Fruit fly (Drosophila melanogaster) whole organism, embryonic: Measurements from ENCODE around the gene Atg5.

Source experiments
- ATbp ChIP-seq: fragments of 200-800 bp; sonication (Bioruptor generic); optimal IDR thresholded peaks from 2 replicates; lab custom pipeline; 2017; ENCODE audit warnings: missing biosample characterization, mild to moderate bottlenecking, missing genetic modification characterization, missing genetic modification reagents
- Atf-2 ChIP-seq: fragments of 200-800 bp; sonication (Bioruptor generic); optimal IDR thresholded peaks from 2 replicates; lab custom pipeline; 2016; ENCODE audit warnings: missing biosample characterization, missing genetic modification characterization
- CG10267 ChIP-seq: fragments of 200-800 bp; sonication (Bioruptor generic); optimal IDR thresholded peaks from 2 replicates; lab custom pipeline; 2018; ENCODE audit warnings: missing biosample characterization, mild to moderate bottlenecking, missing genetic modification characterization, moderate library complexity
- CG10274 ChIP-seq: fragments of 200-800 bp; sonication (Bioruptor generic); optimal IDR thresholded peaks from 3 replicates; lab custom pipeline; 2017; ENCODE audit warnings: missing biosample characterization, mild to moderate bottlenecking, missing genetic modification characterization
- CG12236 ChIP-seq: fragments of 200-800 bp; sonication (Bioruptor generic); optimal IDR thresholded peaks from 2 replicates; lab custom pipeline; 2016; ENCODE audit warnings: missing biosample characterization, missing genetic modification characterization
- CG14014 ChIP-seq: fragments of 200-800 bp; sonication (Bioruptor generic); IDR thresholded peaks from 2 replicates; pipeline ENCODE4 v1.3.6; 2022; ENCODE audit warnings: missing biosample characterization, missing genetic modification characterization
- CG14710 ChIP-seq: fragments of 200-800 bp; sonication (Bioruptor generic); optimal IDR thresholded peaks from 3 replicates; lab custom pipeline; 2019; ENCODE audit warnings: missing biosample characterization, mild to moderate bottlenecking, missing genetic modification characterization, moderate library complexity
- CG15601 ChIP-seq: fragments of 200-800 bp; sonication (Bioruptor generic); optimal IDR thresholded peaks from 3 replicates; lab custom pipeline; 2019; ENCODE audit warnings: missing biosample characterization, mild to moderate bottlenecking, missing genetic modification characterization, moderate library complexity
- CG18599 ChIP-seq: fragments of 200-800 bp; sonication (Bioruptor generic); optimal IDR thresholded peaks from 3 replicates; lab custom pipeline; 2017; ENCODE audit warnings: missing biosample characterization, missing genetic modification characterization, mild to moderate bottlenecking, moderate library complexity, missing genetic modification reagents
- CG30431 ChIP-seq: fragments of 200-800 bp; sonication (Bioruptor generic); optimal IDR thresholded peaks from 2 replicates; lab custom pipeline; 2017; ENCODE audit warnings: missing biosample characterization, missing genetic modification characterization
- CG32767 ChIP-seq: fragments of 200-800 bp; sonication (Bioruptor generic); IDR thresholded peaks from 2 replicates; pipeline ENCODE4 v1.3.6; 2022; ENCODE audit warnings: missing biosample characterization, missing genetic modification characterization
- CG3281 ChIP-seq: fragments of 200-800 bp; sonication (Bioruptor generic); optimal IDR thresholded peaks from 3 replicates; lab custom pipeline; 2017; ENCODE audit warnings: missing biosample characterization, mild to moderate bottlenecking, missing genetic modification characterization
- CG4424 ChIP-seq: fragments of 200-800 bp; sonication (Bioruptor generic); optimal IDR thresholded peaks from 3 replicates; lab custom pipeline; 2016; ENCODE audit warnings: missing biosample characterization, missing genetic modification characterization
- CG6175 ChIP-seq: fragments of 200-800 bp; sonication (Bioruptor generic); IDR thresholded peaks from 3 replicates; pipeline ENCODE4 v1.3.6; 2022; ENCODE audit warnings: missing biosample characterization, missing genetic modification characterization
- CG6272 ChIP-seq: fragments of 200-800 bp; sonication (Bioruptor generic); IDR thresholded peaks from 2 replicates; pipeline ENCODE4 v1.3.6; 2022; ENCODE audit warnings: missing biosample characterization, missing genetic modification characterization
- CG6689 ChIP-seq: fragments of 200-800 bp; sonication (Bioruptor generic); IDR thresholded peaks from 2 replicates; pipeline ENCODE4 v1.3.6; 2022; ENCODE audit warnings: missing biosample characterization, missing genetic modification characterization
- CG7271 ChIP-seq: fragments of 200-800 bp; sonication (Bioruptor generic); optimal IDR thresholded peaks from 2 replicates; lab custom pipeline; 2018; ENCODE audit warnings: missing biosample characterization, mild to moderate bottlenecking, missing genetic modification characterization, moderate library complexity
- Camta ChIP-seq: fragments of 200-800 bp; sonication (Bioruptor generic); optimal IDR thresholded peaks from 2 replicates; lab custom pipeline; 2016; ENCODE audit warnings: missing biosample characterization, missing genetic modification characterization
- Deaf1 ChIP-seq: fragments of 200-800 bp; optimal IDR thresholded peaks from 3 replicates; lab custom pipeline; 2019; ENCODE audit warnings: missing biosample characterization, mild to moderate bottlenecking, missing genetic modification characterization, moderate library complexity
- E2f1 ChIP-seq: fragments of 200-800 bp; sonication (Bioruptor generic); IDR thresholded peaks from 2 replicates; pipeline ENCODE4 v1.3.6; 2022; ENCODE audit warnings: missing biosample characterization, missing genetic modification characterization
- Eip74EF ChIP-seq, 2 experiments: fragments of 200-800 bp in 1 of 2; fragments of >200 bp in 1 of 2; sonication (Bioruptor generic) in 1 of 2; optimal IDR thresholded peaks; 2 replicates each; lab custom pipeline; 2017 to 2019; ENCODE audit warnings: missing biosample characterization in 2 of 2, missing genetic modification characterization in 2 of 2, mild to moderate bottlenecking in 1 of 2, moderate library complexity in 1 of 2
- Ets65A ChIP-seq: fragments of 200-800 bp; sonication (Bioruptor generic); peaks from one replicate; lab custom pipeline; 2016; ENCODE audit warnings: missing biosample characterization, missing genetic modification characterization
- H15 ChIP-seq: fragments of 200-800 bp; sonication (Bioruptor generic); IDR thresholded peaks from 3 replicates; pipeline ENCODE4 v1.3.6; 2022; ENCODE audit warnings: missing biosample characterization, missing genetic modification characterization
- Hmr ChIP-seq: fragments of 200-800 bp; sonication (Bioruptor generic); optimal IDR thresholded peaks from 3 replicates; lab custom pipeline; 2017; ENCODE audit warnings: mild to moderate bottlenecking, missing biosample characterization, missing genetic modification reagents, missing genetic modification characterization
- Med ChIP-seq: fragments of 200-800 bp; sonication (Bioruptor generic); peaks from one replicate; lab custom pipeline; 2016; ENCODE audit warnings: missing biosample characterization, missing genetic modification characterization, mild to moderate bottlenecking, inconsistent platforms, moderate library complexity
- Myb ChIP-seq: fragments of 200-800 bp; sonication (Bioruptor generic); optimal IDR thresholded peaks from 2 replicates; lab custom pipeline; 2016; ENCODE audit warnings: missing biosample characterization, missing genetic modification characterization
- Scr ChIP-seq: fragments of 200-800 bp; sonication (Bioruptor generic); IDR thresholded peaks from 2 replicates; pipeline ENCODE4 v1.3.6; 2022; ENCODE audit warnings: missing biosample characterization, missing genetic modification characterization; ENCODE audit not compliant: partially characterized antibody
- Sox100B ChIP-seq: fragments of 200-800 bp; sonication (Bioruptor generic); optimal IDR thresholded peaks from 3 replicates; lab custom pipeline; 2018; ENCODE audit warnings: missing biosample characterization, mild to moderate bottlenecking, missing genetic modification characterization
- Sox102F ChIP-seq: fragments of 200-800 bp; sonication (Bioruptor generic); optimal IDR thresholded peaks from 2 replicates; lab custom pipeline; 2018; ENCODE audit warnings: missing biosample characterization, mild to moderate bottlenecking, missing genetic modification characterization, moderate library complexity
- YL-1 ChIP-seq: fragments of 200-800 bp; sonication (Bioruptor generic); optimal IDR thresholded peaks from 3 replicates; lab custom pipeline; 2017; ENCODE audit warnings: missing biosample characterization, mild to moderate bottlenecking, missing genetic modification characterization
- ash1 ChIP-seq: fragments of 200-800 bp; sonication (Bioruptor generic); optimal IDR thresholded peaks from 2 replicates; lab custom pipeline; 2018; ENCODE audit warnings: missing biosample characterization, mild to moderate bottlenecking, missing genetic modification characterization
- bab2 ChIP-seq: fragments of 200-800 bp; sonication (Bioruptor generic); optimal IDR thresholded peaks from 2 replicates; lab custom pipeline; 2016; ENCODE audit warnings: missing biosample characterization, missing genetic modification characterization
- cg ChIP-seq: fragments of 200-800 bp; sonication (Bioruptor generic); optimal IDR thresholded peaks from 3 replicates; lab custom pipeline; 2019; ENCODE audit warnings: missing biosample characterization, mild to moderate bottlenecking, missing genetic modification characterization, moderate library complexity
- crc ChIP-seq: fragments of 200-800 bp; sonication (Bioruptor generic); optimal IDR thresholded peaks from 2 replicates; lab custom pipeline; 2016; ENCODE audit warnings: missing biosample characterization, missing genetic modification characterization
- dpn ChIP-seq, 2 experiments: fragments of 200-800 bp; sonication (Bioruptor generic); optimal IDR thresholded peaks; 3 replicates each; lab custom pipeline; 2016; ENCODE audit warnings: missing biosample characterization in 2 of 2, missing genetic modification characterization in 2 of 2
- ind ChIP-seq: fragments of 200-800 bp; sonication (Bioruptor generic); optimal IDR thresholded peaks from 3 replicates; lab custom pipeline; 2016; ENCODE audit warnings: missing biosample characterization, missing genetic modification characterization
- mirr ChIP-seq: fragments of 200-800 bp; sonication (Bioruptor generic); optimal IDR thresholded peaks from 3 replicates; lab custom pipeline; 2018; ENCODE audit warnings: missing biosample characterization, mild to moderate bottlenecking, missing genetic modification characterization
- onecut ChIP-seq: fragments of 200-800 bp; sonication (Bioruptor generic); IDR thresholded peaks from 2 replicates; pipeline ENCODE4 v1.3.6; 2022; ENCODE audit warnings: missing biosample characterization, missing genetic modification characterization
- org-1 ChIP-seq: fragments of 200-800 bp; sonication (Bioruptor generic); optimal IDR thresholded peaks from 2 replicates; lab custom pipeline; 2017; ENCODE audit warnings: missing biosample characterization, missing genetic modification characterization
- pho ChIP-seq: fragments of 200-800 bp; sonication (Bioruptor generic); optimal IDR thresholded peaks from 2 replicates; lab custom pipeline; 2016; ENCODE audit warnings: missing biosample characterization, missing genetic modification characterization
- sisA ChIP-seq: fragments of 200-800 bp; sonication (Bioruptor generic); IDR thresholded peaks from 2 replicates; pipeline ENCODE4 v1.3.6; 2022; ENCODE audit warnings: missing biosample characterization, missing genetic modification characterization
- slbo ChIP-seq: fragments of 200-800 bp; sonication (Bioruptor generic); IDR thresholded peaks from 2 replicates; pipeline ENCODE4 v1.3.6; 2022; ENCODE audit warnings: missing biosample characterization, missing genetic modification characterization
- sna ChIP-seq: fragments of 200-800 bp; sonication (Bioruptor generic); IDR thresholded peaks from 2 replicates; pipeline ENCODE4 v1.3.6; 2022; ENCODE audit warnings: missing biosample characterization, missing genetic modification characterization; ENCODE audit not compliant: partially characterized antibody
- tgo ChIP-seq: fragments of 200-800 bp; sonication (Bioruptor generic); IDR thresholded peaks from 3 replicates; pipeline ENCODE4 v1.3.6; 2022; ENCODE audit warnings: missing biosample characterization, missing genetic modification characterization
- unpg ChIP-seq: fragments of 200-800 bp; sonication (Bioruptor generic); optimal IDR thresholded peaks from 3 replicates; lab custom pipeline; 2018; ENCODE audit warnings: missing biosample characterization, mild to moderate bottlenecking, missing genetic modification characterization, moderate library complexity
- z ChIP-seq: fragments of 200-800 bp; sonication (Bioruptor generic); IDR thresholded peaks from 3 replicates; pipeline ENCODE4 v1.3.6; 2022; ENCODE audit warnings: missing biosample characterization, missing genetic modification characterization
- zen ChIP-seq: fragments of 200-800 bp; sonication (Bioruptor generic); optimal IDR thresholded peaks from 3 replicates; lab custom pipeline; 2018; ENCODE audit warnings: missing biosample characterization, mild to moderate bottlenecking, missing genetic modification characterization, moderate library complexity

Gene Atg5

DNA sequence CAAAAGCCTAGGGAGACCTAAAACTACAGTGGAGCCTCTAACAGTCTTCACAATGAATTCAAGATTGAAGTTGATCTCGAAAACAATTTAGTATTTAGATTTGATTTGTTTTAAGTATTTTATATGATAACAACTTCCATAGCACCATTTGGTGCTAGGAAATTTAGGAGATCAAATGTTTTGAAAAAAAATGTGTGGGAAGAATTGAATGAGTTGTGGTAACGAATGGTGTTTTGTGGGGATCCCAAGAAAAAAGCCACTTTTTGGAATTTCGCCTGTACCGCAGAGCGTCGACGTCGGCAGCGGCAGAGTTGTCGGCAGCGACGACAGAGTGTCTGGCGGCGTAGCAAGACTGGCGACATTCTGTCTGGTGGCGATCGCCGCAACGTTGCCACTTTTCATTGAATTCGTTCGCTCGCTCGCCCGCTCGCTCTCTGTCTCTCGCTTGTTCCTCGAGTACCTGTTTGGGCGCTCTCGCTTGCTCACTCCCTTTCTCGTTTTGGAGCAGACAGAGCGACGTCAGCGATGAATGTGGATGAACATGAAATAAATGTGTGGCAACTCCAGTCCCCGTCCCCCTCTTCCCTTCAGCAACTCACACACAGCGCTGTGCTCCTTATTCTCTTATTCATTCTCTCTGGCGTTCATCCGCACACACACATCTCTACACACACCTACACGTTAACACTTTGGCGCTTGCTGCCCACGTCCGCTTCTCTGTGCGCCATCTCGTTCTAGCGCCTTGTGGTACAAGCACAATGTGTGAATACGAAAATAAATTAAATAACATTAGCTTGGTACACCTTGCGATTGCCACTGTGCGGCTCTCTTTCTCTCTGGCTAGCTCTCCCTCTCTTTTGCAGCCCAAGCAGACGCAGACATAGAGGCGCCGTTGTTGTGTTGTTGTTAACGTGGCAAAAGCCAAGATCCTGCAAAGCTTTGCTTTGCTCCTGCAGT lies 23.9 kb downstream of the Atg5 start (continued):
- TF ChIP-seq dpn (GFP tag; optimal IDR thresholded peaks at IDR 0.05; lab: Kevin White, UChicago) (peak; percentile 27 to 33), ATbp (GFP tag; lab: Kevin White, UChicago) (peak; percentile 12), onecut (GFP tag; lab: Robert Waterston, UW) (peak; percentile 47; the same call in 1 of the 2 replicates), mirr (GFP tag; lab: Kevin White, UChicago) (peak; percentile 35), cg (GFP tag; lab: Kevin White, UChicago) (peak; percentile 92), Sox102F (peak; percentile 69), Med (GFP tag; lab: Kevin White, UChicago) (peak; percentile 97), CG6175 (GFP tag; lab: Robert Waterston, UW) (peak; percentile 99), unpg (GFP tag; lab: Kevin White, UChicago) (peak; percentile 44), zen (tag; lab: Kevin White, UChicago) (no peak), H15 (peak; percentile 26; the same call in 1 of the 3 replicates), CG15601 (peak; percentile 21), tgo (GFP tag; lab: Robert Waterston, UW) (peak; percentile 36; the same call in 1 of the 3 replicates), CG12236 (GFP tag; lab: Kevin White, UChicago) (peak; percentile 74), CG14014 (GFP tag; lab: Robert Waterston, UW) (peak; percentile 41; the same call in 1 of the 2 replicates), CG10267 (tag; lab: Kevin White, UChicago) (peak; percentile 15), Atf-2 (GFP tag; lab: Kevin White, UChicago) (peak; percentile 16), E2f1 (GFP tag; lab: Robert Waterston, UW) (peak; percentile 45), Deaf1 (tag; lab: Kevin White, UChicago) (peak; percentile 25), CG7271 (tag; lab: Kevin White, UChicago) (no peak), CG14710 (tag; lab: Kevin White, UChicago) (no peak), Hmr (GFP tag; lab: Kevin White, UChicago) (peak; percentile 48), ash1 (GFP tag; lab: Kevin White, UChicago) (no peak), Scr (GFP tag; lab: Robert Waterston, UW) (no peak), CG6689 (GFP tag; lab: Robert Waterston, UW) (peak; percentile 43; the same call in 1 of the 2 replicates), org-1 (GFP tag; lab: Kevin White, UChicago) (peak; percentile 37), CG32767 (GFP tag; lab: Robert Waterston, UW) (no peak), pho (GFP tag; lab: Kevin White, UChicago) (peak; percentile 19), Camta (GFP tag; lab: Kevin White, UChicago) (no peak), Myb (GFP tag; lab: Kevin White, UChicago) (peak; percentile 2), CG6272 (GFP tag; lab: Robert Waterston, UW) (0 out of 2 replicates have a peak, but pooled peaks have one; percentile 7), Sox100B (GFP tag; lab: Kevin White, UChicago) (peak; percentile 51), CG3281 (GFP tag; lab: Kevin White, UChicago) (peak; percentile 67), bab2 (GFP tag; lab: Kevin White, UChicago) (peak; percentile 13), sna (GFP tag; lab: Robert Waterston, UW) (peak; percentile 30; the same call in 1 of the 2 replicates), Eip74EF (GFP tag; optimal IDR thresholded peaks at IDR 0.05; lab: Kevin White, UChicago) (peak in 1 of 2 experiments; percentile 19), slbo (GFP tag; lab: Robert Waterston, UW) (peak; percentile 58), CG4424 (GFP tag; lab: Kevin White, UChicago) (peak; percentile 2), sisA (GFP tag; lab: Robert Waterston, UW) (peak; percentile 46; the same call in 1 of the 2 replicates), CG18599 (GFP tag; lab: Kevin White, UChicago) (peak; percentile 67), z (0 out of 3 replicates have a peak, but pooled peaks have one; percentile 17), YL-1 (no peak), ind (GFP tag; lab: Kevin White, UChicago) (peak; percentile 61), CG30431 (GFP tag; lab: Kevin White, UChicago) (peak; percentile 5), Ets65A (GFP tag; lab: Kevin White, UChicago) (peak; percentile 12), CG10274 (GFP tag; lab: Kevin White, UChicago) (peak; percentile 12), crc (no peak)
